Worm (Caenorhabditis elegans) whole organism, midembryonic: Measurements from ENCODE around the gene T27D12.1.

Experiments used
- T22C8.4 ChIP-seq: fragments of 200-800 bp; sonication (Bioruptor generic); IDR thresholded peaks from 2 replicates; pipeline ENCODE4 v1.3.6; 2022; ENCODE audit warnings: missing genetic modification characterization, missing compliant biosample characterization
- cog-1 ChIP-seq: sonication (generic microtip); optimal IDR thresholded peaks from 2 replicates; lab custom pipeline; 2016; ENCODE audit warnings: missing genetic modification characterization, missing compliant biosample characterization
- flt-1 ChIP-seq: fragments of 200-800 bp; sonication (Bioruptor generic); IDR thresholded peaks from 2 replicates; pipeline ENCODE4 v1.3.6; 2022; ENCODE audit warnings: missing genetic modification characterization, missing compliant biosample characterization
- klf-2 ChIP-seq: fragments of 200-800 bp; sonication (Bioruptor generic); conservative IDR thresholded peaks from 2 replicates; pipeline ENCODE4 v1.3.6; 2022; ENCODE audit warnings: missing genetic modification reagents, missing genetic modification characterization, missing compliant biosample characterization
- med-1 ChIP-seq: sonication (generic microtip); optimal IDR thresholded peaks from 2 replicates; lab custom pipeline; 2017; ENCODE audit warnings: missing genetic modification characterization, mild to moderate bottlenecking, missing compliant biosample characterization, antibody characterized with exemption, missing genetic modification reagents; ENCODE audit not compliant: insufficient read depth
- ref-1 ChIP-seq: fragments of 200-800 bp; sonication (Bioruptor generic); conservative IDR thresholded peaks from 2 replicates; pipeline ENCODE4 v1.3.6; 2022; ENCODE audit warnings: missing genetic modification reagents, missing genetic modification characterization, missing compliant biosample characterization
- tab-1 ChIP-seq: fragments of 200-800 bp; sonication (Bioruptor generic); IDR thresholded peaks from 2 replicates; pipeline ENCODE4 v1.3.6; 2022; ENCODE audit warnings: missing genetic modification characterization, missing compliant biosample characterization
- ztf-23 ChIP-seq: fragments of 200-800 bp; sonication (Bioruptor generic); IDR thresholded peaks from 2 replicates; pipeline ENCODE4 v1.3.6; 2022; ENCODE audit warnings: missing genetic modification reagents, missing genetic modification characterization, missing compliant biosample characterization
- ztf-29 ChIP-seq: fragments of 200-800 bp; sonication (Bioruptor generic); IDR thresholded peaks from 2 replicates; pipeline ENCODE4 v1.3.6; 2022; ENCODE audit warnings: missing genetic modification reagents, missing genetic modification characterization, missing compliant biosample characterization

ce11 chrII:11798737-11799136 is 43.7 kb upstream of the T27D12.1 start, which contains the start of gene hda-5:
- TF ChIP-seq flt-1 (GFP tag; lab: Robert Waterston, UW) (no peak), tab-1 (GFP tag; lab: Robert Waterston, UW) (no peak), T22C8.4 (GFP tag; lab: Robert Waterston, UW) (no peak), med-1 (GFP tag; lab: Kevin White, UChicago) (no peak), klf-2 (GFP tag; lab: Robert Waterston, UW) (no peak), ref-1 (GFP tag; lab: Robert Waterston, UW) (no peak), cog-1 (tag; lab: Kevin White, UChicago) (no peak), ztf-29 (GFP tag; lab: Robert Waterston, UW) (no peak), ztf-23 (GFP tag; lab: Robert Waterston, UW) (no peak)
